Fruit fly (Drosophila melanogaster): ENCODE data around the gene Tob.
A peak's percentile ranks its signal among the peaks of the same experiment; 100 is the strongest.

Tob gene

dm6 chrX:16090179-16091144 is 833 bp downstream of the Tob start:
- TF ChIP-seq kay (GFP tag; ENCODE audit: borderline replicate concordance) (peak; percentile 95), CG5204 (GFP tag; optimal IDR thresholded peaks at IDR 0.05) (peak; percentile 95), CG33017 (tag; optimal IDR thresholded peaks at IDR 0.05) (peak; percentile 96), CG7101 (tag; optimal IDR thresholded peaks at IDR 0.05) (peak; percentile 98), CG12768 (GFP tag; optimal IDR thresholded peaks at IDR 0.05) (peak; percentile 94), pad (GFP tag; optimal IDR thresholded peaks at IDR 0.05) (peak; percentile 86), CG14711 (tag; optimal IDR thresholded peaks at IDR 0.05) (peak; percentile 94), CG7045 (GFP tag; optimal IDR thresholded peaks at IDR 0.05) (peak; percentile 96), Hr96 (GFP tag; optimal IDR thresholded peaks at IDR 0.05) (peak; percentile 97), CG1620 (GFP tag; optimal IDR thresholded peaks at IDR 0.05) (peak; percentile 95), tj (GFP tag; optimal IDR thresholded peaks at IDR 0.05) (peak; percentile 73), Crg-1 (GFP tag; optimal IDR thresholded peaks at IDR 0.05) (peak; percentile 89), bab1 (GFP tag; optimal IDR thresholded peaks at IDR 0.05) (peak; percentile 96), CG11617 (GFP tag; optimal IDR thresholded peaks at IDR 0.05) (peak; percentile 84), ovo (GFP tag; optimal IDR thresholded peaks at IDR 0.05) (peak; percentile 19), Mnt (GFP tag; optimal IDR thresholded peaks at IDR 0.05) (peak; percentile 87), cic (GFP tag; optimal IDR thresholded peaks at IDR 0.05) (no peak), Clk (GFP tag; optimal IDR thresholded peaks at IDR 0.05) (peak; percentile 93), toe (GFP tag; optimal IDR thresholded peaks at IDR 0.05) (peak; percentile 93), cnc (optimal IDR thresholded peaks at IDR 0.05) (no peak)

dm6 chrX:16089012-16089963 is 2.0 kb downstream of the Tob start:
- TF ChIP-seq ovo (GFP tag; optimal IDR thresholded peaks at IDR 0.05) (peak; percentile 24), Mnt (GFP tag; optimal IDR thresholded peaks at IDR 0.05) (peak; percentile 9), CG33017 (tag; optimal IDR thresholded peaks at IDR 0.05) (no peak), kay (GFP tag; ENCODE audit: borderline replicate concordance) (no peak), tj (GFP tag; optimal IDR thresholded peaks at IDR 0.05) (peak; percentile 31), pad (GFP tag; optimal IDR thresholded peaks at IDR 0.05) (peak; percentile 93)

- TF ChIP-seq CG7045 (GFP tag; optimal IDR thresholded peaks at IDR 0.05) = no peak
- no peak for TF ChIP-seq CG14711 (tag; optimal IDR thresholded peaks at IDR 0.05)
- no peak for TF ChIP-seq CG1620 (GFP tag; optimal IDR thresholded peaks at IDR 0.05)
- no peak for TF ChIP-seq cic (GFP tag; optimal IDR thresholded peaks at IDR 0.05)
- TF ChIP-seq Hr96 (GFP tag; optimal IDR thresholded peaks at IDR 0.05) = no peak
- TF ChIP-seq CG5204 (GFP tag; optimal IDR thresholded peaks at IDR 0.05) = no peak
Measured at dm6 chrX:16088279-16088678, 3.0 kb downstream of the Tob start.

dm6 chrX:16087496-16087895 is 3.8 kb downstream of the Tob start:
- TF ChIP-seq Mnt (GFP tag; optimal IDR thresholded peaks at IDR 0.05) (no peak), Clk (GFP tag; optimal IDR thresholded peaks at IDR 0.05) (no peak), Hr96 (GFP tag; optimal IDR thresholded peaks at IDR 0.05) (no peak), CG5204 (GFP tag; optimal IDR thresholded peaks at IDR 0.05) (no peak), CG7101 (tag; optimal IDR thresholded peaks at IDR 0.05) (no peak), CG12768 (GFP tag; optimal IDR thresholded peaks at IDR 0.05) (no peak)

- TF ChIP-seq CG7045 (GFP tag; optimal IDR thresholded peaks at IDR 0.05) = peak; percentile 51
- TF ChIP-seq pad (GFP tag; optimal IDR thresholded peaks at IDR 0.05) = peak; percentile 69
- no peak for TF ChIP-seq CG7101 (tag; optimal IDR thresholded peaks at IDR 0.05)
- TF ChIP-seq Crg-1 (GFP tag; optimal IDR thresholded peaks at IDR 0.05) = no peak
- TF ChIP-seq toe (GFP tag; optimal IDR thresholded peaks at IDR 0.05) = no peak
- no peak for TF ChIP-seq CG1620 (GFP tag; optimal IDR thresholded peaks at IDR 0.05)
- TF ChIP-seq Hr96 (GFP tag; optimal IDR thresholded peaks at IDR 0.05) = no peak
- TF ChIP-seq kay (GFP tag; ENCODE audit: borderline replicate concordance) = peak; percentile 9
- TF ChIP-seq CG5204 (GFP tag; optimal IDR thresholded peaks at IDR 0.05) = peak; percentile 34
- TF ChIP-seq ovo (GFP tag; optimal IDR thresholded peaks at IDR 0.05) = peak; percentile 38
- no peak for TF ChIP-seq tj (GFP tag; optimal IDR thresholded peaks at IDR 0.05)
- no peak for TF ChIP-seq cic (GFP tag; optimal IDR thresholded peaks at IDR 0.05)
- TF ChIP-seq CG11617 (GFP tag; optimal IDR thresholded peaks at IDR 0.05) = peak; percentile 11
Measured at dm6 chrX:16085865-16086592, 5.3 kb downstream of the Tob start.
